Worm (Caenorhabditis elegans): ENCODE data around the gene dos-1.

The dos-1 gene

ce11 chrIII:9112479-9112878 is 8.7 kb downstream of the dos-1 start (continued):
- TF ChIP-seq fkh-6 (tag; optimal IDR thresholded peaks at IDR 0.05) (no peak), ref-2 (tag; optimal IDR thresholded peaks at IDR 0.05) (peak; percentile 63), ceh-30 (tag; optimal IDR thresholded peaks at IDR 0.05) (no peak), C08G9.2 (tag; optimal IDR thresholded peaks at IDR 0.05) (peak; percentile 20), unc-55 (GFP tag; optimal IDR thresholded peaks at IDR 0.05) (no peak), sox-2 (GFP tag; IDR thresholded peaks at IDR 0.05) (0 out of 2 replicates have a peak, but pooled peaks have one; percentile 1), pha-4 (tag; optimal IDR thresholded peaks at IDR 0.05) (no peak), hlh-8 (tag; optimal IDR thresholded peaks at IDR 0.05) (no peak), eyg-1 (tag; optimal IDR thresholded peaks at IDR 0.05) (no peak), elt-2 (tag; optimal IDR thresholded peaks at IDR 0.05) (no peak), ceh-48 (tag; optimal IDR thresholded peaks at IDR 0.05) (no peak)

DNA sequence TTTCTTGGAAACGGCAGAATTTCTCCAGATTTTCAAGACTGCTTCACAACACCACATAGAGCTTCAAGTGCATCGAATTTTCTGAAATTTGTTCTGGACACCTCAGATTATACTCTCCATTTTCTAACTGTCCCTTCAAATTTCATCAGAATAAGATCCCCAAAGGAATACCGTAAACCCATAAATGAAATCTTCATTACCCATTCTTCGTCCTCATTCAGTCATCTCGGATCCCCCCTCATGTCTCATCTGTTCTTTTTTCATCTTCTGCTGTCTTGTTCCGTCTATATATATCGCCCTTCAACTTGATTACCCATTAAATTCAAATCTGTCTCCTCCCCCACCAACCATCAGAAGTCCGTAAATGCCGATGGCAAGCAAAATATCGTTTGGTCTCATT is 10.3 kb downstream of the dos-1 start:
- TF ChIP-seq hlh-15 (tag; optimal IDR thresholded peaks at IDR 0.05) (no peak), K02D7.2 (tag; optimal IDR thresholded peaks at IDR 0.05) (no peak), ceh-19 (GFP tag; optimal IDR thresholded peaks at IDR 0.05) (no peak), ceh-30 (tag; optimal IDR thresholded peaks at IDR 0.05) (no peak), elt-2 (tag; optimal IDR thresholded peaks at IDR 0.05) (no peak), C08G9.2 (tag; optimal IDR thresholded peaks at IDR 0.05) (no peak), unc-55 (GFP tag; optimal IDR thresholded peaks at IDR 0.05) (no peak), ztf-16 (tag; optimal IDR thresholded peaks at IDR 0.05) (no peak), eyg-1 (tag; optimal IDR thresholded peaks at IDR 0.05) (no peak), ref-2 (tag; optimal IDR thresholded peaks at IDR 0.05) (no peak), fkh-6 (tag; optimal IDR thresholded peaks at IDR 0.05) (no peak), hlh-13 (GFP tag; optimal IDR thresholded peaks at IDR 0.05) (no peak), syd-9 (tag; optimal IDR thresholded peaks at IDR 0.05) (no peak), ceh-48 (tag; optimal IDR thresholded peaks at IDR 0.05) (no peak), madf-2 (tag; optimal IDR thresholded peaks at IDR 0.05) (no peak), sdc-2 (tag; optimal IDR thresholded peaks at IDR 0.05) (no peak), dmd-4 (tag; optimal IDR thresholded peaks at IDR 0.05; ENCODE audit: borderline replicate concordance) (no peak), nfya-1 (tag; optimal IDR thresholded peaks at IDR 0.05) (no peak), ceh-31 (tag; optimal IDR thresholded peaks at IDR 0.05) (no peak)

ce11 chrIII:9114649-9115048 is 10.9 kb downstream of the dos-1 start, which contains the start of gene ZK512.1:
ZK512.1 (plus strand) TSS chrIII:9114949.
- TF ChIP-seq dmd-4 (tag; optimal IDR thresholded peaks at IDR 0.05; ENCODE audit: borderline replicate concordance) (no peak), pqm-1 (tag; optimal IDR thresholded peaks at IDR 0.05) (no peak), fkh-6 (tag; optimal IDR thresholded peaks at IDR 0.05) (no peak), ceh-34 (tag; optimal IDR thresholded peaks at IDR 0.05) (peak; percentile 3), nhr-232 (tag; optimal IDR thresholded peaks at IDR 0.05) (no peak), gmeb-2 (tag; optimal IDR thresholded peaks at IDR 0.05) (no peak), ztf-16 (tag; optimal IDR thresholded peaks at IDR 0.05) (no peak), elt-4 (tag; optimal IDR thresholded peaks at IDR 0.05) (no peak), ceh-2 (tag; optimal IDR thresholded peaks at IDR 0.05) (peak; percentile 38), unc-42 (tag; optimal IDR thresholded peaks at IDR 0.05) (no peak), pha-2 (tag; optimal IDR thresholded peaks at IDR 0.05) (no peak), ceh-22 (tag; optimal IDR thresholded peaks at IDR 0.05) (no peak), nhr-11 (tag; optimal IDR thresholded peaks at IDR 0.05) (no peak), odd-2 (tag; optimal IDR thresholded peaks at IDR 0.05) (no peak), ceh-19 (GFP tag; optimal IDR thresholded peaks at IDR 0.05) (no peak), sdc-2 (tag; optimal IDR thresholded peaks at IDR 0.05) (peak; percentile 0), tbx-2 (tag; optimal IDR thresholded peaks at IDR 0.05) (peak; percentile 37), hlh-15 (tag; optimal IDR thresholded peaks at IDR 0.05) (no peak), sox-2 (GFP tag; IDR thresholded peaks at IDR 0.05) (no peak), zip-5 (tag; optimal IDR thresholded peaks at IDR 0.05) (no peak), ceh-45 (GFP tag; IDR thresholded peaks at IDR 0.05) (no peak)

DNA sequence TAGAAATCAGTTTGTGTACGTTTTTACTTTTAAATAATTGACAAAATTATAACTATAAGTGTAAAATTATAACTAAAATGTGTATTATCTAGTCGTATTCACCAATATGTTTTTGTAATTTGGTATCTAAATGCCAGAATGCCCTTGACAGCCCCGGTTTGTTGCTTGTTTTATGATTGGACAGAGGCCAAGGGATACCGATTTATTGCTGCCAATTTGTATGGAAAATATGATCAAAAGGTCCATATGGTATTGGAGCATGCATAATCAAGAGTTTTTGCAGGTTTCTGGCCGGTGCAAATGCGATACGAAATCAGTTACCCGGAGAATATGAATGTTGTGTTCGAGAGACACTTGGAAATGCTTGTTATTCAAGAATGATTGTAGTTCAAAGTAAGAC is 12.0 kb downstream of the dos-1 start:
- no peak for TF ChIP-seq nfya-1 (tag; optimal IDR thresholded peaks at IDR 0.05)
- TF ChIP-seq pros-1 (tag; optimal IDR thresholded peaks at IDR 0.05) = no peak
- TF ChIP-seq ama-1 (optimal IDR thresholded peaks at IDR 0.05) = no peak
- TF ChIP-seq unc-55 (GFP tag; optimal IDR thresholded peaks at IDR 0.05) = no peak
- no peak for TF ChIP-seq nhr-11 (tag; optimal IDR thresholded peaks at IDR 0.05)
- TF ChIP-seq ceh-24 (tag; optimal IDR thresholded peaks at IDR 0.05) = no peak
- no peak for TF ChIP-seq ahr-1 (tag; optimal IDR thresholded peaks at IDR 0.05)
- TF ChIP-seq hlh-30 (tag; optimal IDR thresholded peaks at IDR 0.05; ENCODE audit: insufficient read depth) = no peak
- no peak for TF ChIP-seq C38D4.7 (GFP tag; optimal IDR thresholded peaks at IDR 0.05)
- TF ChIP-seq mec-3 (tag; optimal IDR thresholded peaks at IDR 0.05; ENCODE audit: borderline replicate concordance) = no peak
- TF ChIP-seq hlh-13 (GFP tag; optimal IDR thresholded peaks at IDR 0.05) = no peak
- no peak for TF ChIP-seq lim-6 (tag; optimal IDR thresholded peaks at IDR 0.05)
- no peak for TF ChIP-seq ceh-34 (tag; optimal IDR thresholded peaks at IDR 0.05)

All from whole organism, late embryonic.